Worm (Caenorhabditis elegans) whole organism, young adult: ENCODE results near the gene tag-180.

ENCODE experiments used
- F23B12.7 ChIP-seq: sonication (generic microtip); optimal IDR thresholded peaks from 2 replicates; lab custom pipeline; 2017; ENCODE audit warnings: missing genetic modification characterization, mild to moderate bottlenecking, missing compliant biosample characterization, antibody characterized with exemption, moderate library complexity; ENCODE audit not compliant: insufficient read depth
- Y95B8A.8 ChIP-seq: fragments of 200-800 bp; sonication (Bioruptor generic); IDR thresholded peaks from 2 replicates; pipeline ENCODE4 v1.3.6; 2022; ENCODE audit warnings: missing genetic modification reagents, missing genetic modification characterization, missing compliant biosample characterization
- ccch-3 ChIP-seq: fragments of 200-800 bp; sonication (Bioruptor generic); optimal IDR thresholded peaks from 2 replicates; lab custom pipeline; 2018; ENCODE audit warnings: mild to moderate bottlenecking, missing genetic modification characterization, missing compliant biosample characterization
- let-607 ChIP-seq, 2 experiments: fragments of 200-800 bp in 1 of 2; sonication (Bioruptor generic) in 1 of 2; sonication (generic microtip) in 1 of 2; optimal IDR thresholded peaks; 2 replicates each; lab custom pipeline; 2016 to 2018; ENCODE audit warnings: mild to moderate bottlenecking in 2 of 2, missing compliant biosample characterization in 2 of 2, missing genetic modification characterization in 2 of 2, moderate library complexity in 2 of 2, missing genotype in 1 of 2
- rpc-1 ChIP-seq, 2 experiments: fragments of 150-350 bp in 1 of 2; sonication (generic microtip) in 1 of 2; optimal IDR thresholded peaks; 2 replicates each; lab custom pipeline; 2014 to 2018; ENCODE audit warnings: missing biosample characterization in 1 of 2, missing genetic modification characterization in 1 of 2, missing genetic modification reagents in 1 of 2, missing genotype in 1 of 2
- sea-2 ChIP-seq: fragments of 200-800 bp; sonication (Bioruptor generic); IDR thresholded peaks from 2 replicates; pipeline ENCODE4 v1.3.6; 2022; ENCODE audit warnings: missing genetic modification characterization, missing compliant biosample characterization

DNA sequence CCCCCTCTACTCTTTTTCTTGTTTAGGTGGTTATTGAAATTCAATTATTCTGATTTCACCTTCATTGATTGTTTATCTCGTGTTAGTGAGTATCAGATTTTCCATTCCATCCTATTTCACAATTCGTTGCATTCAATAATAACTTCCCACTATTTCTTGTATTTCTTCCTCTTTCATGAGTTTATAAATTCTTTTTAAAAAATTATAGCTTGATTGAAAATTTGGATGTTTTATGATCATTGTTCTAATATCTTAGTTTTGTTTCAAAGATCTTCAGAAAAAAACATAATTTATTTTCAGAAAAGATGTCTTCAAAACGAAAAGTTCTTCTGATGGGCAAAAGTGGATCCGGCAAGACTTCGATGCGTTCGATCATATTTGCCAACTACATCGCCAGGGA is 28.2 kb downstream of the tag-180 start, which contains the start of gene raga-1:
- TF ChIP-seq let-607 (tag; optimal IDR thresholded peaks at IDR 0.05; lab: Kevin White, UChicago) (no peak), ccch-3 (GFP tag; lab: Kevin White, UChicago) (no peak), sea-2 (no peak), F23B12.7 (tag; lab: Kevin White, UChicago) (no peak), Y95B8A.8 (no peak), rpc-1 (optimal IDR thresholded peaks at IDR 0.05; lab: Kevin White, UChicago) (no peak), rpc-1 (tag; optimal IDR thresholded peaks at IDR 0.05; lab: Kevin White, UChicago) (no peak)
